Worm (Caenorhabditis elegans): ENCODE data around the gene pqn-8.

Gene pqn-8

DNA sequence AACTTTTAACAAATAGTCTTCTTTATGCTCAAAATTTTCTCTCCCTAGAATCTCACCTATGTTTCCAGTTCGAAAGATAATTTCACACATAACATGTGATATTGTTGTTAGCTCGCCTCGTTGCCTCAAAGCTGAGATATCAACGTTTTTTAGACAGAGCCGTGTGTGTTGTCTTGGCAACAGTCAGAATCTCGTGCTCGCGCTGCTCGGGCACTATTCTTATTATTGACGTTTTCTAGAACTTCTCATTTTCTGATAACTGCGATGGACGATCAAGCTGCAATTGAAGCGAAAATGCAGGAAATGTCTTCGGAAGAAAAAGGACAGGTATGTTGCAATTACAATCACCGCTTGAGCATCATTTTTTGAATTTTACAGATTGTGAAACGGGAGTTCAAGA, 38.0 kb upstream of the pqn-8 start, which contains the start of gene xbx-3:
Gene xbx-3, plus strand, starts transcription at position 163 of the 400 bp plus-strand sequence.
- no peak for TF ChIP-seq F10E7.11 (tag; optimal IDR thresholded peaks at IDR 0.05)

DNA sequence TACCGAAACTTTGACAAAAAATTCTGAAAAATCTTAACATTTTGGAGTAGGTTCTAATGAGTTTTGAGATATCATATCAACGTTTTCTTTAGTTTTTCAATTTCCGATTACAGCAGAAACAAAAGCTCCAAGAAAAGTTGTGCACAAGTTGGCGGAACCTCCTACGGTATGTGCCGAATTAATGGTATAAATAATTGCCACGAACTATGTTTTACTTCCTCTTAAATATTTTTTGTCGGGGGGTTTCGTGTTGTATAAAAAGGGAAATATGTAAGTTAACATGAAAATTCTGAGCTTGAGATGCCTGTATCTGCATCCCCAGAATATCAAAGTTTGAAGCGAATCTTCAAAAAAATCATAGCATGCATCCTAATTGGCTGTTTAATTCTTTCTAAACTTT, 36.1 kb upstream of the pqn-8 start, which contains the start of gene M04D8.8:
Gene M04D8.8, plus strand, starts transcription at position 301 of the 400 bp plus-strand sequence.
- TF ChIP-seq aptf-3 (GFP tag; IDR thresholded peaks at IDR 0.05) (no peak), akir-1 (GFP tag; optimal IDR thresholded peaks at IDR 0.05) (no peak), F22D6.2 (tag; optimal IDR thresholded peaks at IDR 0.05) (no peak), egl-44 (GFP tag; IDR thresholded peaks at IDR 0.05) (no peak), nhr-80 (tag; optimal IDR thresholded peaks at IDR 0.05) (no peak), ceh-100 (GFP tag; IDR thresholded peaks at IDR 0.05) (no peak), F23B12.7 (tag; optimal IDR thresholded peaks at IDR 0.05; ENCODE audit: insufficient read depth) (no peak), egrh-3 (GFP tag; IDR thresholded peaks at IDR 0.05) (no peak)

DNA sequence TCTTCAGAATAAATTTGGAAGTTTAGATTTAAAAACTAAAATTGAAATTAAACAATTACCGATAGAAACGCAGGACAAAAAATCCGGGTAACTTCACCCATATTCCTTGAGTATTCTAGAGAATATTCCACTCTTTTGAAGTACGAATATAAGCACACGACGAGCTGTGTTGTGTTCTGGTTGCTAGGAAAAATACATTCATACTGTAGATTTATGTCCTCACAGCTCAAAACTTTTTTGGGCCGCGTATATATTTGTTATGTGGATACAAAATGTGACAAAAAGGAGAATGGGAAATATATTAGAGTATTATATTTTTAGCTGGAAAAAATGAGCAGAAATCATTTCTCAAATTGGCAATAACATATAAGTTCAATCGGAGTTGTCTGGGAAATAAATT, 35.4 kb upstream of the pqn-8 start, which contains the start of gene M04D8.5:
Gene M04D8.5, minus strand, starts transcription at position 101 of the 400 bp plus-strand sequence.
- no peak for TF ChIP-seq madf-10 (tag; optimal IDR thresholded peaks at IDR 0.05)
- no peak for TF ChIP-seq rcor-1 (GFP tag; IDR thresholded peaks at IDR 0.05)
- no peak for TF ChIP-seq unc-130 (GFP tag; optimal IDR thresholded peaks at IDR 0.05)
- TF ChIP-seq nfyb-1 (GFP tag; IDR thresholded peaks at IDR 0.05), result no peak
- no peak for TF ChIP-seq F49E8.2 (tag; optimal IDR thresholded peaks at IDR 0.05; ENCODE audit: insufficient read depth)
- no peak for TF ChIP-seq egl-44 (GFP tag; IDR thresholded peaks at IDR 0.05)
- no peak for TF ChIP-seq sdz-38 (tag; optimal IDR thresholded peaks at IDR 0.05)
- no peak for TF ChIP-seq egl-18 (GFP tag; IDR thresholded peaks at IDR 0.05)
- no peak for TF ChIP-seq B0035.1 (tag; optimal IDR thresholded peaks at IDR 0.05)
- TF ChIP-seq ama-1 (optimal IDR thresholded peaks at IDR 0.05), result no peak
- no peak for TF ChIP-seq ama-1 (GFP tag; optimal IDR thresholded peaks at IDR 0.05)
- no peak for TF ChIP-seq ZK185.1 (tag; optimal IDR thresholded peaks at IDR 0.05; ENCODE audit: poor library complexity, severe bottlenecking)
- TF ChIP-seq ekl-4 (GFP tag; IDR thresholded peaks at IDR 0.05), result no peak
- no peak for TF ChIP-seq zim-3 (tag; optimal IDR thresholded peaks at IDR 0.05)
- no peak for TF ChIP-seq B0019.2 (GFP tag; conservative IDR thresholded peaks at IDR 0.05)
- TF ChIP-seq pha-4 (tag; optimal IDR thresholded peaks at IDR 0.05), result no peak
- no peak for TF ChIP-seq Y56A3A.18 (GFP tag; IDR thresholded peaks at IDR 0.05)
- no peak for TF ChIP-seq madf-6 (GFP tag; IDR thresholded peaks at IDR 0.05)

DNA sequence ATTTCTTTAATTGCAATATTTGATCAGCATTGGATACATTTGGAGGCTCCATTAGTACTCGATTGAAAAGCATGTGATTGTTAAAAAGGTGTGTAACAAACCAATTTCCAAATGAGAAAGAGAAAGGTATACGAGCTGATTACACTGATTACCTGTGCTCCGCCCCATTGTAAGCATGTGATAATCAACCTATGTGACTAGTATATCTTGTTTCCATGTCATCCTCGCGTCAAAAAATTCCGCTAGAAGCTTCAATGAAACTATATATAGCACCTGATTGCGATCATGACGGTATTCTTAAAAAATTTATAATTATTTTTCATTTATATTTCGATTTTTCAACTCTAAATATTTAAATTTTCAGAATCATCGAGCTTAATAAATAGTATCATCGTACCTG, 32.8 kb upstream of the pqn-8 start, which contains the start of gene M04D8.4:
Gene M04D8.4, minus strand, starts transcription at position 101 of the 400 bp plus-strand sequence.
- TF ChIP-seq ceh-58 (GFP tag; IDR thresholded peaks at IDR 0.05) (no peak), ceh-79 (tag; optimal IDR thresholded peaks at IDR 0.05) (no peak), egrh-3 (GFP tag; IDR thresholded peaks at IDR 0.05) (no peak), sptf-2 (GFP tag; optimal IDR thresholded peaks at IDR 0.05) (no peak), tbp1 (GFP tag; optimal IDR thresholded peaks at IDR 0.05) (no peak), madf-8 (GFP tag; conservative IDR thresholded peaks at IDR 0.05) (no peak)

DNA sequence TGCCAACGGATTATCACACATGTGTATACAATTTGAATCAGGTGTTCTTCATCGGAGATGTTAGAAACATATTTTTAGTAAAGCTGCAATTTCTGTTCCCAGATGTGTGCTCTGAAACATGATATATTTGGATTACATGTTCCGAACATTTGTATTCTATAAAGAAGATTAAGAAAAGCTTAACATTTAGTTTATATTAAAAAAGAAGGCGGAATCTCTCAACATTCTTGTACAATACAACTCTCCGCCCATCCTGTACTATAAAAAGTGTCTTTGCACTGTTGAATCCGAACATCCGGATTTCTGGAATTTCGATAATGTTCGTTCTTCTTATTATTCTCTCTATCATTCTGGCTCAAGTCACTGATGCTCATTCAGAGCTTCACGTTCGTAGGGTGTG, 30.2 kb upstream of the pqn-8 start, which contains the start of gene ins-23:
Gene ins-23, plus strand, starts transcription at position 301 of the 400 bp plus-strand sequence.
- TF ChIP-seq ceh-91 (GFP tag; IDR thresholded peaks at IDR 0.05) (no peak), mel-28 (tag; optimal IDR thresholded peaks at IDR 0.05; ENCODE audit: borderline replicate concordance) (no peak), ztf-6 (GFP tag; IDR thresholded peaks at IDR 0.05) (no peak), lsl-1 (GFP tag; optimal IDR thresholded peaks at IDR 0.05) (no peak), fkh-3 (tag; optimal IDR thresholded peaks at IDR 0.05) (no peak), tbx-9 (tag; optimal IDR thresholded peaks at IDR 0.05; ENCODE audit: borderline replicate concordance) (no peak), atf-7 (tag; optimal IDR thresholded peaks at IDR 0.05) (no peak), nhr-90 (tag; optimal IDR thresholded peaks at IDR 0.05) (no peak), ztf-22 (GFP tag; optimal IDR thresholded peaks at IDR 0.05) (no peak), sptf-2 (GFP tag; optimal IDR thresholded peaks at IDR 0.05) (no peak), athp-1 (tag; optimal IDR thresholded peaks at IDR 0.05) (no peak), nfya-2 (GFP tag; IDR thresholded peaks at IDR 0.05) (no peak)

Data from whole organism, young adult.